Fruit fly (Drosophila melanogaster): ENCODE data around the gene chinmo.

The chinmo gene

dm6 chr2L:1727826-1728619 is 77.0 kb downstream of the chinmo start:
- TF ChIP-seq grau (tag; optimal IDR thresholded peaks at IDR 0.05) (peak; percentile 98), Kr (GFP tag; optimal IDR thresholded peaks at IDR 0.05) (peak; percentile 81), dmrt11E (tag; optimal IDR thresholded peaks at IDR 0.05) (peak; percentile 94), gce (GFP tag; IDR thresholded peaks at IDR 0.05) (peak; percentile 85), vfl (GFP tag; optimal IDR thresholded peaks at IDR 0.05) (peak; percentile 94), CG33557 (GFP tag; optimal IDR thresholded peaks at IDR 0.05) (peak; percentile 98), Ets97D (GFP tag; optimal IDR thresholded peaks at IDR 0.05) (peak; percentile 67), CG11398 (GFP tag; optimal IDR thresholded peaks at IDR 0.05) (peak; percentile 69), CG4617 (GFP tag; optimal IDR thresholded peaks at IDR 0.05; ENCODE audit: borderline replicate concordance) (peak; percentile 89), Usf (GFP tag; optimal IDR thresholded peaks at IDR 0.05) (peak; percentile 97), CG1603 (tag; optimal IDR thresholded peaks at IDR 0.05) (peak; percentile 46), ci (GFP tag; IDR thresholded peaks at IDR 0.05) (peak; percentile 97), CG11695 (GFP tag; IDR thresholded peaks at IDR 0.05) (peak; percentile 97), tap (tag; optimal IDR thresholded peaks at IDR 0.05) (peak; percentile 93), CG15696 (tag; optimal IDR thresholded peaks at IDR 0.05) (peak; percentile 90), CG3065 (GFP tag; optimal IDR thresholded peaks at IDR 0.05) (peak; percentile 89), CG10565 (GFP tag; optimal IDR thresholded peaks at IDR 0.05) (peak; percentile 64), pum (GFP tag; optimal IDR thresholded peaks at IDR 0.05) (peak; percentile 86), chm (GFP tag; IDR thresholded peaks at IDR 0.05) (peak; percentile 95), CG6854 (GFP tag; optimal IDR thresholded peaks at IDR 0.05) (peak; percentile 97), CG4424 (GFP tag; optimal IDR thresholded peaks at IDR 0.05) (peak; percentile 92), Xbp1 (GFP tag; optimal IDR thresholded peaks at IDR 0.05) (peak; percentile 97), scrt (GFP tag; optimal IDR thresholded peaks at IDR 0.05) (peak; percentile 93), CG6689 (GFP tag; IDR thresholded peaks at IDR 0.05) (peak; percentile 97), chn (GFP tag; optimal IDR thresholded peaks at IDR 0.05) (peak; percentile 82), CG14667 (GFP tag; IDR thresholded peaks at IDR 0.05) (peak; percentile 88), NC2β (GFP tag; optimal IDR thresholded peaks at IDR 0.05) (peak; percentile 49), pzg (GFP tag; optimal IDR thresholded peaks at IDR 0.05) (peak; percentile 39), exex (tag; optimal IDR thresholded peaks at IDR 0.05) (peak; percentile 86), bbx (GFP tag; IDR thresholded peaks at IDR 0.05; ENCODE audit: partially characterized antibody) (peak; percentile 78), CG1647 (GFP tag; optimal IDR thresholded peaks at IDR 0.05) (peak; percentile 81), CG9609 (GFP tag; optimal IDR thresholded peaks at IDR 0.05) (peak; percentile 73), dimm (GFP tag; IDR thresholded peaks at IDR 0.05) (peak; percentile 78), Mrtf (GFP tag; IDR thresholded peaks at IDR 0.05) (peak; percentile 96), tna (GFP tag; IDR thresholded peaks at IDR 0.05; ENCODE audit: partially characterized antibody) (peak; percentile 80), cg (GFP tag; optimal IDR thresholded peaks at IDR 0.05) (peak; percentile 78), Pdp1 (GFP tag; optimal IDR thresholded peaks at IDR 0.05) (peak; percentile 51 to 92), zfh2 (GFP tag; optimal IDR thresholded peaks at IDR 0.05) (peak; percentile 93), Hr39 (optimal IDR thresholded peaks at IDR 0.05) (no peak), Dbx (GFP tag; IDR thresholded peaks at IDR 0.05) (peak; percentile 99), CG7271 (tag; optimal IDR thresholded peaks at IDR 0.05) (peak; percentile 67), Mad (GFP tag; optimal IDR thresholded peaks at IDR 0.05) (peak; percentile 94), Hey (tag; optimal IDR thresholded peaks at IDR 0.05) (peak; percentile 88), caup (GFP tag; optimal IDR thresholded peaks at IDR 0.05; ENCODE audit: severe bottlenecking) (peak; percentile 99), nerfin-2 (GFP tag; IDR thresholded peaks at IDR 0.05; ENCODE audit: partially characterized antibody) (peak; percentile 78), CTCF (GFP tag; optimal IDR thresholded peaks at IDR 0.05) (peak; percentile 47), CG4707 (GFP tag; optimal IDR thresholded peaks at IDR 0.05) (peak; percentile 89), sim (GFP tag; IDR thresholded peaks at IDR 0.05) (peak; percentile 88; the same call in 1 of the 2 replicates), Sin3A (optimal IDR thresholded peaks at IDR 0.05) (no peak), CG2129 (GFP tag; IDR thresholded peaks at IDR 0.05; ENCODE audit: partially characterized antibody) (peak; percentile 88)
